Fruit fly (Drosophila melanogaster) whole organism, larva: ENCODE measurements around the gene CG3919.

Source experiments
- noc ChIP-seq: fragments of 200-800 bp; sonication (Bioruptor generic); optimal IDR thresholded peaks from 3 replicates; lab custom pipeline; 2019; ENCODE audit warnings: missing biosample characterization, mild to moderate bottlenecking, missing genetic modification characterization, moderate library complexity

Gene CG3919

dm6 chr3L:14453260-14453590 lies 42.8 kb downstream of the CG3919 start:
- TF ChIP-seq noc (tag; lab: Kevin White, UChicago) = no peak

DNA sequence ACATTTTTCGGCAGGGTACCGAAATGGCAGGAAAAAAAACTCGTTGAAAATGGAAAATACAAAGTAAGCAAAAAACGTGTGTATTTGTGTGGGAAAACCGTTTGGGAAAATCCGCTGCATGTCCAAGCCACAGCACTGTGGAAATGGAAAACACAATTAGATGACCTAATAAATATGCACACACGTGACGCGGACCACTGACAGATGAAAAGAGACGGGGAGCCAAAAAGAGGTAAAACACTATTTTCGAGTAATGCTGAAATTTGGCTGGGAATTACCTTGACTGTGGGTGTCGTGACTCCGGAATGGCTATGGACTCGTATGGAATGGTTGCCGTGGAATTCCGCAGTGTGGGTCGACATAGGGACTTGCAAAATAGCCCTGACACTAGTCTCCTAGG lies 44.3 kb downstream of the CG3919 start:
- no peak for TF ChIP-seq noc (tag; lab: Kevin White, UChicago)

dm6 chr3L:14455968-14456678 lies 45.7 kb downstream of the CG3919 start:
- TF ChIP-seq noc (tag; lab: Kevin White, UChicago) = no peak

DNA sequence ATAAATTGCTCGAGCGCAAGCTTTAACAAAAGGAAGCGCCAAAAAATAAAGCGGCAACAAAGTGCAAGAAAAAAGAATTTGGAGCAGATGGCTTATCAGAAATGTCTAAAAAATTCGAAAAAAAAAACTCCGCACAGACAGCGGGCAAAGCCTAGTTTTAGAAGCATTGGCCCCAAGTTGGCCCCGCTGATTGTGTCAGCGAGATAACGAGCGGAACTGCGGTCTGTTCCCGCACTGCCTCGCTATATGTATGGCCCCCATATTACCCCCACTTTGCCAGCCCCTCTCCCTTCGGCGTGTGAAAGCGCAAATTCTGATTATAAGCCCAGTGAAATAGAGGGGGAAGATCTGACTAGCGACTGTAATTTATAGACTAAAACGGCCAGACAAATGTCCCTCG lies 46.5 kb downstream of the CG3919 start:
- TF ChIP-seq noc (tag; lab: Kevin White, UChicago) = no peak

dm6 chr3L:14461065-14461464 lies 50.6 kb downstream of the CG3919 start:
- TF ChIP-seq noc (tag; lab: Kevin White, UChicago) = no peak

DNA sequence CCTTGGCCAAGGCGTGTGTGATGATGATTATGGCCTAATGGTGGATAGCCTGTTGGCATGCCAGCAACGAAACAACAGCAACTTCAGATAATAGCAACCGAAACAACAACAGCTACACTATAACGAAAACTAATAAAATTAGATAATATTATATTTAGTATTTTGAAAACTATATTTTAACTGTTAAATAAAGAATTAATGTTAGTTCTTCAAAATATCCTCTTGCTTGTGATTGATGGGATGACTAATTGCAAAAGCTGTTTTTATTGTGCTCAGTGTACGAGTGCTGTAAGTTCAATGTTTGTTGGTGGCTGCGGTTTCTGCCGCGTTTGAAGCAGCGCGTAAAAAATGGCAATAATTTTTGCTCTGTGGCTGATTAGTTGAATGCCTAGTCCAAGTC lies 51.9 kb downstream of the CG3919 start:
- TF ChIP-seq noc (tag; lab: Kevin White, UChicago) = no peak
